Worm (Caenorhabditis elegans) whole organism, early embryonic: ENCODE measurements around the gene srh-70.

Experiments
- F13C5.2 ChIP-seq: sonication (generic microtip); optimal IDR thresholded peaks from 2 replicates; lab custom pipeline; 2017; ENCODE audit warnings: mild to moderate bottlenecking, missing genetic modification characterization, inconsistent platforms, missing compliant biosample characterization
- ama-1 ChIP-seq: fragments of 150-350 bp; optimal IDR thresholded peaks from 2 replicates; lab custom pipeline; 2014
- ceh-13 ChIP-seq: fragments of 200-800 bp; sonication (Bioruptor generic); optimal IDR thresholded peaks from 2 replicates; lab custom pipeline; 2018; ENCODE audit warnings: mild to moderate bottlenecking, missing genetic modification characterization, missing compliant biosample characterization
- ceh-36 ChIP-seq: sonication (generic microtip); optimal IDR thresholded peaks from 2 replicates; lab custom pipeline; 2016; ENCODE audit warnings: missing genetic modification characterization, inconsistent platforms, missing compliant biosample characterization
- flt-1 ChIP-seq: fragments of 200-800 bp; sonication (Bioruptor generic); IDR thresholded peaks from 2 replicates; pipeline ENCODE4 v1.3.6; 2022; ENCODE audit warnings: missing genetic modification characterization, missing compliant biosample characterization
- hmg-4 ChIP-seq: fragments of 200-800 bp; sonication (Bioruptor generic); optimal IDR thresholded peaks from 2 replicates; lab custom pipeline; 2018; ENCODE audit warnings: mild to moderate bottlenecking, missing genetic modification characterization, missing compliant biosample characterization
- pes-1 ChIP-seq: fragments of 200-800 bp; sonication (Bioruptor generic); IDR thresholded peaks from 2 replicates; pipeline ENCODE4 v1.3.6; 2022; ENCODE audit warnings: missing genetic modification reagents, missing genetic modification characterization, missing compliant biosample characterization
- sea-1 ChIP-seq: fragments of 200-800 bp; sonication (Bioruptor generic); conservative IDR thresholded peaks from 2 replicates; pipeline ENCODE4 v1.3.6; 2022; ENCODE audit warnings: missing genetic modification characterization, missing compliant biosample characterization

DNA sequence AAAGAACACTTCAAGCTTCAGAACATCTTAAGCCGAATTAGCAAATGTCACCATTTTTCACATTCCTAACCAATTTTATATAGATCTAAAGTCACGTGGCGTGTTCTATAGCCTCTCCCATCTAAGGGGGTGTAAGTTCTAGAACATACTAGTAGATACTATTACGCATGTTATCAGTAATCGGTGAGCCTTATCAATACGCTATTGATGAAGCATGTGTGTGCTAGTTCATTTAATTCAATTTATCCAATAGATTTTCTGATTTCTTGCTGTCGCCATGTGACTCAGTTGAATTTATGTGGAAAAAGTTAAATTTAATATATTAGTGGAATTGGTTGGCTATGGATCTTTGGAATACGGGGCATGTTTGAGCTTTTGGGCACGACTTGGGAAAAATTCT is 12.1 kb downstream of the srh-70 start:
- TF ChIP-seq pes-1 (GFP tag; lab: Robert Waterston, UW) (no peak), ceh-36 (tag; lab: Kevin White, UChicago) (no peak), ama-1 (no peak), ceh-13 (no peak), hmg-4 (GFP tag; lab: Kevin White, UChicago) (no peak), sea-1 (GFP tag; lab: Robert Waterston, UW) (no peak), flt-1 (GFP tag; lab: Robert Waterston, UW) (no peak), F13C5.2 (no peak)
